Fruit fly (Drosophila melanogaster) whole organism, larva: Measurements from ENCODE around the gene Cpr76Bb.

Source experiments
- noc ChIP-seq: fragments of 200-800 bp; sonication (Bioruptor generic); optimal IDR thresholded peaks from 3 replicates; lab custom pipeline; 2019; ENCODE audit warnings: missing biosample characterization, mild to moderate bottlenecking, missing genetic modification characterization, moderate library complexity

The Cpr76Bb gene

DNA sequence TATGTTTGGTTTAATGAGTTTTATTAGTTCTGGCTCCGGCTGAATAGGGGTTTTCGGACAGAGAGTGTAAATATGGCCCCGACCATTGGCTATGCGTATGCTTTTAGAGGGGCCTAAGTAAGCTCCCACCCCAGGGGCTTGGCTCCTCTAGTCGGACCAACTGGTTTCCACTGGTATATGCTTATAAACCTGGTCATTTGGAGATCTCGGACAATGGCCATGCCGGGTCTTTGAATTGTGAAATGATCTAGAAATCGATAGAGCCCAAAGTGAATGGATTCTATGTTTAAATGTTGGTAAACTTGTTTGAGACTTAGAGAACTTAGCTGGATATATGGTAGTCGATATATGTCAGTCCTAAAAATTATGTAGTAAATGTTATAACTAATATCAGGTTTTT lies 39.2 kb downstream of the Cpr76Bb start:
- TF ChIP-seq noc (tag; lab: Kevin White, UChicago), result no peak

DNA sequence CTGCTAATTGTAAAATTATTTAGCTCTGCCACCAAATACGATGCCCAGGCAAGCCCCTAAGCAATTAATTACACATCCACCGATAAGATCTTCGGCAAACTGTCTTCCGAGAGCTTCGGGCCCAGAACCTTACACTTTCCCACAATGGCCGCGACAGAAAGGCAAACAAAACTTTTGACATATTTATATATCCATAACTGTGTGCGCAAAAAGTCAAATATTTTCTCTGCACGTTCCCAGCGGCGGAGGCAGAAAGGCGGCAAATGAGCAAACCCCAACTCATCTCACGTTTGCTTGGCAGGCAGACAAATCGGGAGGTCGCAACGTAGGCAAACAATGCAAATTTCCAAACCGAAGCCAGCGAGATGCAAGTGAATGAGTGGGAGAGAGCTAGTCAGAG lies 39.7 kb downstream of the Cpr76Bb start:
- no peak for TF ChIP-seq noc (tag; lab: Kevin White, UChicago)

DNA sequence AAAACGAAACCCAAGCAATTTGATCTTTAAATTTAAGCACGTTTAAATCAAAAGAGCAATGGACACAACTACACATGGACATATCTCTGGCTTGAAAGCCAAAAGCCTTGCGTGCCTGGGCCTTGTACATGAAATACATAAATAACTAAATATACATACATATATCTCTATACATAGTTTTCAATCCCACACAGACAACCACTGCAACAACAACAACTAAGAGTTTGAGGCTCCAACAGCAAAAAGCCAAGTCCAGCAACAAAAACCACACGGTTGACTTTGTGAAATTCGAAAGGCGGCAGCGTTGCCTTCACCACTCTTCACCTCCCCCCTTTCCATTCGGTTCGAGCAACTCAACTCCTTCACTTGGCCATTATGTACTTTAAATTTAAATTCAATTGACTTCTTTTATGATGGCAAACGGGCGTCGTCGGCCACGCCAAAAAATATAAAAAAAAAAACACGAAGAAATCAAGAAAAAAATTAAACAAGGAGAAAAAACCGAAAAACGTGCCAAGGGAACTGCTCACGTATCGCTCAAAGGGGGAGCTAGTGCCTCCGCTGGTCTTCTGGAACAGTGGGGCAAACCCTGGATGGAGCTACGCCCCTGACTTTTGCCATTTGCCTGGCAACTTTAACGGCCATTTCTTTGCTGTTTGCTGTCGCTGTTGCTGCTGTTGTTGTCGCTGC lies 40.7 kb downstream of the Cpr76Bb start:
- no peak for TF ChIP-seq noc (tag; lab: Kevin White, UChicago)

DNA sequence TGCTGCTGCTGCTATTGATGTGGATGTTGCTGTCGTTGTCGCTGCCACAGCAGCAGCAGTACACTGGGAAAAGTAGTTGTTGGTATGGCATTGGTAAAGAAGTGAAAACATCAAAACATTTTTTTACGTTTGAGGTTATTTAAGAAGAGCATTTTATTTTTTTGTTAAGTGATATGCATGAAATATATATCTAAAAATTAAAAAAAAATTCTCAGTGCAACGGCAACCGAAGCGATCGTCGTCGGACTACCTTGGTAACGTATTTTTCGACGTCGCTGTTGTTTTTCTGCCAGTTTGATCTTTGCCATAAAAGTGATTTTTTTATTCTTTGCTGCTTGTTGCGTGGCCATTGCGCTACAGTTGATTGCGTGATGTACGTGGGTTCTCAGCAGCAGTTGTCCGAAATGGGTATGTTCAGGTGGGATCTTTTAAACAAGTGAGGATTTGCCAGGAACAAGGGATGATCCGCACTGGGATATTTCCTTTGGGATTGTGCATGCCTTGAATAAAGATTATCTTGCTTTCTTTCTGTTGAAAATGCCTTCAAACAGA lies 41.3 kb downstream of the Cpr76Bb start:
- peak; percentile 95 for TF ChIP-seq noc (tag; lab: Kevin White, UChicago)

DNA sequence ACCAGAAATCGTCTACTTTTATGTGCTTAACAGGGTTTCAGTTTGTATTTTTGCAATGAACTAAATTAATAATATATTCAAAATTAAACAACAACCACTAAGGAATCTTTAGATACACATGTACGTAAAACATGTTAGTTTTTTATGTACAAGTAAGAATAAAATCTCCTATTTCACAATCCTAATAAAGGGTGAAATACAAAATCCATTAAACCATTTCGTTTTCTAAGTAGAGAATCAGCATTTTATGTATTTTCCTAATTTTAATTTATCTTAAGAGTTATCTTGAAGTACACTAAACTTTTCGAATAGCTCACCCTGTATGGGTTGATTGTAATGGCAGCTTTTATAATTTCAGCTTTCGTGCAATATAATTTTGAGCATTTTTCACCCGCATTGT lies 42.3 kb downstream of the Cpr76Bb start:
- peak; percentile 96 for TF ChIP-seq noc (tag; lab: Kevin White, UChicago)

DNA sequence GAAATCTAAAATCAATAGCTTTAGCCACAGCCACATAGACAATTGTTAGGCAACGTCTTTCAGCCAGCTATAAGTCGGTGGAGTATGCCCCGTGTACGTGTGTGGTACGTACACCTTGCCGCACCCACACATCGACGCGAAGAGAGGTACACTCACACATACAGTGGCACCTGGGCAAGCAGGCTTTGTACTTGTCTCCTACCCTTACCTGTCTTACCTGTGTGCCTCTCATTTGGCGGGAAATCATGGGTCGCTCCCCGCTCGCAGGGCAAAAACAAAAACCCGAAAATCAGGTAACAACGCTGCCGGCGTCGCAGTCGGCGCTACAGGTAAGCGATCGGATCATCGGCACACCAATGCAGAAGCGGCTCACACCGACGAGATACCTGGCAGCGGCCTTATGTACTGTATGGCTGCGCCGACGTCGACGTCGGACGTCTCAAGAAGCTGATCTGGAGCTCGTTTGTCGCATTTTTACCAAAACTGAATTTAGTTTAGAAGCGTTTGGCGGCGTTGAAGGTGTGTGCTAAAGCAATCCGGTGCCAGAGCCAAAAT lies 42.8 kb downstream of the Cpr76Bb start:
- TF ChIP-seq noc (tag; lab: Kevin White, UChicago), result no peak

DNA sequence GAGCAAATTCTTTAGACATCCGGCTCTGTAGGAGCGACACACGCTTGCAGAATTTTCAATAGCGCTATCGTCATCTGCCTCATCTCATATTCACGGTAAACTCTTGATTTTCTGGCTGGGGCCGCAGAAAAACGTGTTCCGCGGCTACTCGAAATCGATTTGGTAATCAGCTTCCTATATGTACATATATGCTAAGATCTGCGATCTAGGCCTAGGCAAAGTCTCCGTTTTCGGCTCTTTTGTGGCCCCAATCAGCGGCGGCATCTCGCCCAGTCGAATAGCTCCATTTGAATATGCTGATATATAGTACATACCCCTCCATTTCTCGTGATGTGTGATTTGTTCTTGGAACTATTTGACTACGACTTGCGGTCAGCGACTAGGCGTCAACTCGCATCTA lies 43.6 kb downstream of the Cpr76Bb start:
- TF ChIP-seq noc (tag; lab: Kevin White, UChicago), result no peak

DNA sequence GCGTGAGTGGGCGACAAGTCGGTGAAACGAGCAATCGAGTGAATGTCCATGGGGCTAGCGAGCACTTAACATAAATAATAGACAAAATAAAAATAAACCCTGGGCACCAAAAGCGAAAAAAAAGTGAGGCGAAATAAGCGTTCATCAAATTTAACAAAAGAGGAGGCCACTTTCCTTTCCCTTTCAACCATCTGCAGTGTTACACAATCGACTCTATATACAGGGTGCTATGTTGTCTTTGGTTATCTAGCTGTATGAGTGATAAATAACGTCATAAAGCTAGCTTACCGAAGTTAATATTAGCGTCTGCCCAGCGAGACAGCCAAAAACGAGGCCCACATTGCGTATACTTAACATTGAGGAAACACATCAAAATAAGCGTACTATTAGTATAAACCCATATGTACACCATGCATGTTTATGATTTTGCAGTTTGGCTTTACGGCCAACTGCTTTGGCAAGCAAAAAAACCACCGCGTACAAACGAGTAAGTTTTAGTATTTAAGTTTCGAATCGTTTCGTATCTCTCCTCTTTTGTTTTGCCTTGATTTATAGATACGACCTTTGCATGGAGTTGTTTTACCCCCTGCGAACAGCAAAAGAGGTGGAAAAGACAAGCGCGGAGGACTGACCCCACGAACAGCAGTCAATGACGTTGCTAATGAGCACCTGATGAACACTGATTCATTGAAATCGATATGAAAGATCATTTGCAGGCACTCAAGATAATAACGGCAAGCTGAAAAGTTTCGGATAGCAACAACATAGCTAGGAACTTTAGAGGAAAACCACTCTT lies 45.7 kb downstream of the Cpr76Bb start:
- TF ChIP-seq noc (tag; lab: Kevin White, UChicago), result no peak

DNA sequence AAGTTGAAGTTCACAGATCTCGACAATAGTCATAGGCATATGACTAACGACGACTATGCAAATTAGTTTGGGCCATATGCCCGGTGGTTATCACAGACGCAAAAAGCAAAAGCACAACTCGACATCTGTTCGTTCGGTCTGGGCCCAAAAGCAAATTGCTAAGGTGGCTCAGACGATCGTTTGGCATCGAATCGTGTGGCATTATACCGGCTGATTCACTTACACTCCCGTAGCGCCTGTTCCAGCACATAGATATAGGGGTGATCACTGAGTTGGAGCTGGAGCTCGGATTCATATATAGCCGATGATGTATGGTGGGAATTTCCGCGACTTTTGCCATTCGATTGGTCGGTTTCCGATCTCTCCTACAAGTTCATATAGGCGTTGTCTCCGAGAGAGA lies 46.7 kb downstream of the Cpr76Bb start:
- TF ChIP-seq noc (tag; lab: Kevin White, UChicago), result no peak

DNA sequence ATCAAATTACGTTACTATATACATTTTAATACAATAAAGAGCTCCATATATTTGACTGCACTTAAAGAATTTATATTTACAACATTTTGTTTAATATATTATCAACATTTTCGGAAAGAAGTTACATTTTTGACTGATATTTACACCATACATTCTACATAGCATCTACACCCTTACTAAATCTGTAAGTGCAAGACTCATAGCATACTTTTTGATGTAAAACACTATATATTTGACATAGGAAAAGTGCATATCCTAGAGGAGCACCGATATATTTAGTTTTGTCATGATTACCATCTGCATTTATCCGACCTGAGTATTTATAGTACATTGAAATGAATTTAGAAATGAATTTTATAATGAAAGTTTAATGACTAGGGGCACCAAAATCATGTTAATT lies 49.5 kb downstream of the Cpr76Bb start:
- TF ChIP-seq noc (tag; lab: Kevin White, UChicago), result no peak

DNA sequence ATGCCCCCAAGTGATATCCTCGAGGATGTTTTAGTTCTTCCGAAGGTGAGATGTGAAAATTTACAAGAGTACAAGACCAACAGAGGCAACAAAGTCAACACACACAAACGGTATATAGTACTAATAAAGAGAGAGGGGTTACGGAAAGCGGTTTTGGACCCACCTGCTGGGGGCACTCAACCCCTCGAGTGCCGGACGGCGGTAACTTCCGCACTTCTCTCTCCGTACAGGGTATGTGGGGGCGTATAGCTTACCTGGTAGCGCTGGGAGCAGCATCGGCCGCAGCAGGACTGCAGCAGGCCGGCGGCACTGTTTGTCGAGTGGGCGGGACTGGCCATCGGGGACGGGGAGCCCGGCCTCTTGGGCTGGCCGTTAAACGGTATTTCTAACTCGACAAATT lies 50.0 kb downstream of the Cpr76Bb start:
- no peak for TF ChIP-seq noc (tag; lab: Kevin White, UChicago)
